Worm (Caenorhabditis elegans) whole organism, dauer: ENCODE data around the gene ensh-1.

ENCODE experiments used
- unc-62 ChIP-seq: sonication (generic microtip); optimal IDR thresholded peaks from 2 replicates; lab custom pipeline; 2017; ENCODE audit warnings: missing biosample characterization, missing genetic modification reagents, missing genetic modification characterization

The ensh-1 gene

DNA sequence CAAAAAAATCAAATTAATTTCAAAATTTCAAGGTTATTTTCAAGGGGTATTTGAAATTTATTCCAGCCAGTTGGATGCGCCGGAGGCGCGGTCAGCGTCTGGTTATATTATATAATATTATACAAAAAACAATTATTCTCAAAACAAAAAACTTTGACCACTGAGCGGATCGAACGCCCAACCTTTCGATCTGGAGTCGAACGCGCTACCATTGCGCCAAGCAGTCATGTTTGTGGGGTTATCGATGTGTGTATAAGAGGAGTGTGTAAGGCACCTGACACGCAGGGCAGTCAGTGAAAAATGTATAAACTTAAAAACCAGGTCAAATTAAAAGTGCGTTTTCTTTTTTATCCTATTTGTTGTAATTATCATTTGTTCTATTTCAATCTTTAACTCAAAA lies 38.9 kb downstream of the ensh-1 start:
- no peak for TF ChIP-seq unc-62

DNA sequence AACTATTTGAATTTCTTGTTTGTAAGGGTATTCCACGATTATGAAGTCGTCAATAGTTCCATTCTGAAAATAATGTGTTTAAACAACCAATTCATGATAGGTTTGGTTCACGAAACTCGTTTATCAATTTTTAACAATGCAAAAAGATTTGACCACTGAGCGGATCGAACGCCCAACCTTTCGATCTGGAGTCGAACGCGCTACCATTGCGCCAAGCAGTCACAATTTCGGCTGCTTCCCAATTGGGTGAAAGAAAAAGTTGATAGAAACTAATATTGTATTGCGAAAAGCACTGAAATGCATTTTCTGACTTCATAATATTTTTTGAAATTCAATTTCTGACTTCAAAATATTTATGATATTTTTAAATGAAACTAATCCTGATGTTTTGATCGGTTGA lies 39.8 kb downstream of the ensh-1 start:
- TF ChIP-seq unc-62: no peak

DNA sequence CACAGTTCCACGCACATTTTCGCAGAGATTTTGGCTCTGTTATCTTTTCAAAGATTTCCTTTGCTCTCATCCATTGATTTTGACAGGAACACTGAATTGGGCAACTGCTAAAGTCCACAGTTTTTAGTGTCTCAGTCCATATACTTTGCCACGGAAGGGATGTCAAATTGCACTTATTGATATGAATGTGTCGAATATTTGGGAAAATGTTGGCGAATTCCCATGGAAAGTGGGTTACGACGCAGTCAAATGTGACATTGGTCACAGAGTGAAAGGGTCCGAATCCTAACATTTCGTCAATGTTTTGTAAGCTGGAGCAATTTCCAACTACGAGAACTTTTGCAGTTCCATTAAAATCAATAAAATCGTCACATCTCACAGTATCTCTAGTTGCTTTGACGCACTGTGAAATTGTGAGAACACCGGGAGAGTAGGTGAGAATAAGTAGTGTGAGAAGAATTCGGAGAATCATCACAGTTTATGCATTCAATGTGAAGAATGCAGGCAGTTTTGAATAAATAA lies 45.4 kb downstream of the ensh-1 start, which contains the start of gene trk-1:
Gene trk-1 (minus strand): TSS at position 472 of the 522 bp plus-strand sequence.
- TF ChIP-seq unc-62: no peak

DNA sequence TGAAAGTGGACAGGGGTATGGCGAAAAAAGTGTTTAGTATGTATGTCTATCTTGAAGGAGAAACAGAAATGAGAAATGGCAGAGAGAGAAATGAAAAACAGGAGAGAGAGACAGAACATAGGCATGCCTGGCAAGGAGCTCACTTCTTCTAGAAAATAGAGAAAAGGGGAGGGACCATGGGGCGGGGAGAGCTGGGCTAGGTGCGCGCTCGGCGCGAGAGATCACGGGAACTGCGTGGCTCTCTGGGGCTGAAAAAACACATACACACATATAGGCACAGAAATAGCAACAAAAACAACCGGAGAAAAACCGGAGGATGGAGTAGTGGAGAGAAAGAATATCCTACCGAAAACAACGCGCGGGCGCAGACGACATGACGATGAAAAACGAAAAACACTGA lies 46.8 kb downstream of the ensh-1 start:
- TF ChIP-seq unc-62: no peak

DNA sequence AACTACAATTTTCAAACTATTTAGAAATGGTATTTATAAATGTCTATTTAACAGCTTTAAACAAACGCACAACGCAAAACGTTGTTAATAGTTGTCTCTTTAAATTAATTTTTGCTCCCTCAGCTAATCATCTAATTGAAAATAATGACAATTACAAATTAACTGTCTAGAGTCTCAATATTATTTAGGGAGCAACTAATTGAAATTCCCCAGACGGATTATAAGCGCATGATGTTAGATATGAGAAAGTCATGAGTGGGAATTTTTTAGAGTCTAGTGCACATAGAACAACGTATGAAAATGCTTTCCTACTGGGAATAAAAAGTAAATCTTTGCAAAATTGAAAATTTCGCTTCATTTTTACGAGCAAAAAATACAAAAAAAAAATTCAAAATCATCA lies 47.8 kb downstream of the ensh-1 start:
- no peak for TF ChIP-seq unc-62

DNA sequence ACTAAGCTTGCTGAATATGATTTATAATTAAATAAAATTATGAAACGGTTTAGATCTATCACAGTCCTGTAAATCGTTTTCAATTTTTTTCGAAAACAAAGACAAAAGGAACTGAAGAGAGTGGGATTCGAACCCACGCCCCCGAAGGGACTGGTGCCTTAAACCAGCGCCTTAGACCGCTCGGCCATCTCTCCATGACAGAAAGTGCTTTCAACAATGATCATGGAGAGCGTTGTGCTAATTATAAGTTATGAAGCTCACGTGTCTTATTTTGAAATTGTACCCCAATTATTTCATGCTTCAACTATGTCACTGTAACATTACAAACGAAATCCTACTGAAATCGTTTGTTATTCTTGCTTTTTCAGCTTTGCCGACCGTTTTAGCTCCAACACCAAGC lies 50.6 kb downstream of the ensh-1 start:
- TF ChIP-seq unc-62: no peak

DNA sequence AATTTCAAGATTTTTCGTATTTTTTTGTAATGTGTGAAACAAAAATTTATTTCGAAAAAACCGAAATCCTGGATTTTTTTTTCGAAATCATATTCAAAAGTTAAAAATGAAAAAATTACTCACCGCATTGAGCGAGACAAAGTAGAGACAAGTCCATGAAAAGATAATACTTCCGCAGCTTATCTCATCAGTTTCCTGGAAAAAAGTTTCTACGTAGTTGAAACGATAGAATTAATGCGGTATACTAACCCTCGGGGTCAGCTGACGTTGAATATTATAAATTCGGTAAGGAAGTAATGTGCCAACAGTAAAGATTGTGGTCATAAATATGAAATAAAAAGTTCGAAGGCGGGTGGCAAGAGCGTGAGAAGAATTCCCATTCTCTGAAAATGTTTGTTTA lies 52.8 kb downstream of the ensh-1 start:
- TF ChIP-seq unc-62: no peak
